Fruit fly (Drosophila melanogaster): ENCODE measurements around the gene CG33644.

The CG33644 gene

dm6 chr2L:13535678-13536077 lies 3.8 kb downstream of the CG33644 start, which contains the start of gene CG15638:
CG15638 (minus strand) TSS chr2L:13535778.
- no peak for TF ChIP-seq bab1 (GFP tag; optimal IDR thresholded peaks at IDR 0.05)
- TF ChIP-seq CG14711 (tag; optimal IDR thresholded peaks at IDR 0.05) = no peak
- no peak for TF ChIP-seq pad (GFP tag; optimal IDR thresholded peaks at IDR 0.05)
- TF ChIP-seq CG33017 (tag; optimal IDR thresholded peaks at IDR 0.05) = no peak
- TF ChIP-seq kay (GFP tag; ENCODE audit: borderline replicate concordance) = peak; percentile 12
- TF ChIP-seq cnc (optimal IDR thresholded peaks at IDR 0.05) = no peak

dm6 chr2L:13540704-13541103 lies 8.8 kb downstream of the CG33644 start, which contains the start of gene CG16852:
CG16852 (plus strand) TSS chr2L:13540751.
- TF ChIP-seq cnc (optimal IDR thresholded peaks at IDR 0.05) (no peak), ovo (GFP tag; optimal IDR thresholded peaks at IDR 0.05) (no peak), bab1 (GFP tag; optimal IDR thresholded peaks at IDR 0.05) (no peak), kay (GFP tag; ENCODE audit: borderline replicate concordance) (no peak), CG11617 (GFP tag; optimal IDR thresholded peaks at IDR 0.05) (no peak), CG7045 (GFP tag; optimal IDR thresholded peaks at IDR 0.05) (no peak), toe (GFP tag; optimal IDR thresholded peaks at IDR 0.05) (no peak), Mnt (GFP tag; optimal IDR thresholded peaks at IDR 0.05) (no peak)

dm6 chr2L:13541968-13542367 lies 10.1 kb downstream of the CG33644 start, which contains the start of gene CG16853:
CG16853 (plus strand) TSS chr2L:13542268.
- no peak for TF ChIP-seq cnc (optimal IDR thresholded peaks at IDR 0.05)
- no peak for TF ChIP-seq ovo (GFP tag; optimal IDR thresholded peaks at IDR 0.05)
- TF ChIP-seq CG7101 (tag; optimal IDR thresholded peaks at IDR 0.05) = no peak
- TF ChIP-seq toe (GFP tag; optimal IDR thresholded peaks at IDR 0.05) = no peak
- no peak for TF ChIP-seq Crg-1 (GFP tag; optimal IDR thresholded peaks at IDR 0.05)
- no peak for TF ChIP-seq pad (GFP tag; optimal IDR thresholded peaks at IDR 0.05)
- TF ChIP-seq kay (GFP tag; ENCODE audit: borderline replicate concordance) = no peak
- TF ChIP-seq Clk (GFP tag; optimal IDR thresholded peaks at IDR 0.05) = no peak
- TF ChIP-seq CG11617 (GFP tag; optimal IDR thresholded peaks at IDR 0.05) = no peak
- no peak for TF ChIP-seq CG5204 (GFP tag; optimal IDR thresholded peaks at IDR 0.05)
- TF ChIP-seq CG14711 (tag; optimal IDR thresholded peaks at IDR 0.05) = no peak
- TF ChIP-seq bab1 (GFP tag; optimal IDR thresholded peaks at IDR 0.05) = no peak
- no peak for TF ChIP-seq CG7045 (GFP tag; optimal IDR thresholded peaks at IDR 0.05)
- no peak for TF ChIP-seq CG12768 (GFP tag; optimal IDR thresholded peaks at IDR 0.05)
- TF ChIP-seq CG33017 (tag; optimal IDR thresholded peaks at IDR 0.05) = no peak
- TF ChIP-seq cic (GFP tag; optimal IDR thresholded peaks at IDR 0.05) = no peak
- TF ChIP-seq CG1620 (GFP tag; optimal IDR thresholded peaks at IDR 0.05) = no peak

dm6 chr2L:13542476-13542875 lies 10.6 kb downstream of the CG33644 start, which contains the start of gene CG9263:
CG9263 (minus strand) TSS chr2L:13542576.
- no peak for TF ChIP-seq Hr96 (GFP tag; optimal IDR thresholded peaks at IDR 0.05)
- TF ChIP-seq Mnt (GFP tag; optimal IDR thresholded peaks at IDR 0.05) = no peak
- TF ChIP-seq CG33017 (tag; optimal IDR thresholded peaks at IDR 0.05) = no peak
- no peak for TF ChIP-seq CG5204 (GFP tag; optimal IDR thresholded peaks at IDR 0.05)
- TF ChIP-seq CG14711 (tag; optimal IDR thresholded peaks at IDR 0.05) = no peak
- no peak for TF ChIP-seq CG12768 (GFP tag; optimal IDR thresholded peaks at IDR 0.05)
- TF ChIP-seq CG7101 (tag; optimal IDR thresholded peaks at IDR 0.05) = no peak
- no peak for TF ChIP-seq toe (GFP tag; optimal IDR thresholded peaks at IDR 0.05)
- TF ChIP-seq kay (GFP tag; ENCODE audit: borderline replicate concordance) = no peak
- TF ChIP-seq ovo (GFP tag; optimal IDR thresholded peaks at IDR 0.05) = no peak
- no peak for TF ChIP-seq CG1620 (GFP tag; optimal IDR thresholded peaks at IDR 0.05)
- no peak for TF ChIP-seq CG11617 (GFP tag; optimal IDR thresholded peaks at IDR 0.05)

dm6 chr2L:13545678-13546077 lies 13.8 kb downstream of the CG33644 start:
- TF ChIP-seq CG5204 (GFP tag; optimal IDR thresholded peaks at IDR 0.05) (no peak), Crg-1 (GFP tag; optimal IDR thresholded peaks at IDR 0.05) (no peak), CG1620 (GFP tag; optimal IDR thresholded peaks at IDR 0.05) (no peak), Mnt (GFP tag; optimal IDR thresholded peaks at IDR 0.05) (no peak), CG12768 (GFP tag; optimal IDR thresholded peaks at IDR 0.05) (no peak), Hr96 (GFP tag; optimal IDR thresholded peaks at IDR 0.05) (no peak), cnc (optimal IDR thresholded peaks at IDR 0.05) (no peak), kay (GFP tag; ENCODE audit: borderline replicate concordance) (no peak), CG7101 (tag; optimal IDR thresholded peaks at IDR 0.05) (no peak), pad (GFP tag; optimal IDR thresholded peaks at IDR 0.05) (no peak), tj (GFP tag; optimal IDR thresholded peaks at IDR 0.05) (no peak), CG14711 (tag; optimal IDR thresholded peaks at IDR 0.05) (no peak), toe (GFP tag; optimal IDR thresholded peaks at IDR 0.05) (no peak), ovo (GFP tag; optimal IDR thresholded peaks at IDR 0.05) (no peak)

- TF ChIP-seq bab1 (GFP tag; optimal IDR thresholded peaks at IDR 0.05) (no peak), CG7101 (tag; optimal IDR thresholded peaks at IDR 0.05) (no peak), Clk (GFP tag; optimal IDR thresholded peaks at IDR 0.05) (peak; percentile 43), CG12768 (GFP tag; optimal IDR thresholded peaks at IDR 0.05) (no peak), cnc (optimal IDR thresholded peaks at IDR 0.05) (no peak), tj (GFP tag; optimal IDR thresholded peaks at IDR 0.05) (no peak), toe (GFP tag; optimal IDR thresholded peaks at IDR 0.05) (peak; percentile 61), CG1620 (GFP tag; optimal IDR thresholded peaks at IDR 0.05) (no peak), kay (GFP tag; ENCODE audit: borderline replicate concordance) (no peak), CG11617 (GFP tag; optimal IDR thresholded peaks at IDR 0.05) (no peak), ovo (GFP tag; optimal IDR thresholded peaks at IDR 0.05) (no peak), CG7045 (GFP tag; optimal IDR thresholded peaks at IDR 0.05) (peak; percentile 51), Crg-1 (GFP tag; optimal IDR thresholded peaks at IDR 0.05) (no peak), CG5204 (GFP tag; optimal IDR thresholded peaks at IDR 0.05) (peak; percentile 55), pad (GFP tag; optimal IDR thresholded peaks at IDR 0.05) (no peak), CG33017 (tag; optimal IDR thresholded peaks at IDR 0.05) (no peak), Mnt (GFP tag; optimal IDR thresholded peaks at IDR 0.05) (no peak), cic (GFP tag; optimal IDR thresholded peaks at IDR 0.05) (no peak), CG14711 (tag; optimal IDR thresholded peaks at IDR 0.05) (no peak), Hr96 (GFP tag; optimal IDR thresholded peaks at IDR 0.05) (peak; percentile 58)
These were observed 16.1 kb downstream of the CG33644 start for dm6 chr2L:13547738-13548726.
